Worm (Caenorhabditis elegans) whole organism, early embryonic: Measurements from ENCODE around the gene F53F4.12.

ENCODE experiments used
- B0310.2 ChIP-seq: sonication (generic microtip); optimal IDR thresholded peaks from 2 replicates; lab custom pipeline; 2016; ENCODE audit warnings: mild to moderate bottlenecking, missing genetic modification characterization, missing compliant biosample characterization
- F13C5.2 ChIP-seq: sonication (generic microtip); optimal IDR thresholded peaks from 2 replicates; lab custom pipeline; 2017; ENCODE audit warnings: mild to moderate bottlenecking, missing genetic modification characterization, inconsistent platforms, missing compliant biosample characterization
- aly-1 ChIP-seq: sonication (generic microtip); optimal IDR thresholded peaks from 2 replicates; lab custom pipeline; 2016; ENCODE audit warnings: missing genetic modification characterization, missing compliant biosample characterization
- ama-1 ChIP-seq: fragments of 150-350 bp; optimal IDR thresholded peaks from 2 replicates; lab custom pipeline; 2014
- ceh-13 ChIP-seq: fragments of 200-800 bp; sonication (Bioruptor generic); optimal IDR thresholded peaks from 2 replicates; lab custom pipeline; 2018; ENCODE audit warnings: mild to moderate bottlenecking, missing genetic modification characterization, missing compliant biosample characterization
- ceh-36 ChIP-seq: sonication (generic microtip); optimal IDR thresholded peaks from 2 replicates; lab custom pipeline; 2016; ENCODE audit warnings: missing genetic modification characterization, inconsistent platforms, missing compliant biosample characterization
- ets-7 ChIP-seq: sonication (generic microtip); optimal IDR thresholded peaks from 2 replicates; lab custom pipeline; 2016; ENCODE audit warnings: missing genotype, missing genetic modification characterization, missing compliant biosample characterization
- flt-1 ChIP-seq: fragments of 200-800 bp; sonication (Bioruptor generic); IDR thresholded peaks from 2 replicates; pipeline ENCODE4 v1.3.6; 2022; ENCODE audit warnings: missing genetic modification characterization, missing compliant biosample characterization
- hmbx-1 ChIP-seq: sonication (generic microtip); optimal IDR thresholded peaks from 2 replicates; lab custom pipeline; 2016; ENCODE audit warnings: mild to moderate bottlenecking, missing genetic modification characterization, missing compliant biosample characterization
- hmg-4 ChIP-seq: fragments of 200-800 bp; sonication (Bioruptor generic); optimal IDR thresholded peaks from 2 replicates; lab custom pipeline; 2018; ENCODE audit warnings: mild to moderate bottlenecking, missing genetic modification characterization, missing compliant biosample characterization
- hnd-1 ChIP-seq: sonication (generic microtip); optimal IDR thresholded peaks from 2 replicates; lab custom pipeline; 2016; ENCODE audit warnings: missing genetic modification characterization, missing compliant biosample characterization
- pes-1 ChIP-seq: fragments of 200-800 bp; sonication (Bioruptor generic); IDR thresholded peaks from 2 replicates; pipeline ENCODE4 v1.3.6; 2022; ENCODE audit warnings: missing genetic modification reagents, missing genetic modification characterization, missing compliant biosample characterization
- scrt-1 ChIP-seq: fragments of 200-800 bp; sonication (Bioruptor generic); IDR thresholded peaks from 2 replicates; pipeline ENCODE4 v1.3.6; 2022; ENCODE audit warnings: missing genetic modification characterization, missing compliant biosample characterization
- sea-1 ChIP-seq: fragments of 200-800 bp; sonication (Bioruptor generic); conservative IDR thresholded peaks from 2 replicates; pipeline ENCODE4 v1.3.6; 2022; ENCODE audit warnings: missing genetic modification characterization, missing compliant biosample characterization
- tbx-11 ChIP-seq: fragments of 200-800 bp; sonication (Bioruptor generic); IDR thresholded peaks from 2 replicates; pipeline ENCODE4 v1.3.6; 2022; ENCODE audit warnings: missing genetic modification characterization, missing compliant biosample characterization
- tbx-37 ChIP-seq: fragments of 200-800 bp; sonication (Bioruptor generic); conservative IDR thresholded peaks from 2 replicates; pipeline ENCODE4 v1.3.6; 2022; ENCODE audit warnings: missing genetic modification reagents, missing genetic modification characterization, missing compliant biosample characterization
- tra-4 ChIP-seq: sonication (generic microtip); optimal IDR thresholded peaks from 2 replicates; lab custom pipeline; 2017; ENCODE audit warnings: missing genetic modification characterization, missing compliant biosample characterization

The F53F4.12 gene

DNA sequence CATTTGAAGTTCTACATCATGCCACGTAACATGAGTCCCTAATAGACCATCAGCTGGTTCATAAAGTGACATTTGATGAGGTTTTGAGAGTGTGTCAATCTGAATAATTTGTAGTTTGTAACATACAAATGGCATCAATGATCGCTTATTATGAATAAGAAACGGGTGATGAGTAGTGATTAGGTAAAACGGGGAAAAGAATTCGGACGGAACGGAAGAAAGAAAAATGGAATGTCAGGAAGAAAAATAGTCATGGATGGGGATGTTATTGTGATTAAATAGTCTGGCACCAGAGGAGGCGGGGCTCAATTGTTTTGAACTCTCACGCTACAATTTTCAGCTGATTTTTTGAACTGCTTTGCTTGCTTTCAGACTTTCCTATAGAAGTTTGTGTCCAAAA lies 8.3 kb downstream of the F53F4.12 start, which contains the start of gene H37A05.2:
TSS of gene H37A05.2 (minus strand) at position 101 of the 400 bp plus-strand sequence.
- TF ChIP-seq hmbx-1 (tag; lab: Kevin White, UChicago) (no peak), ceh-36 (tag; lab: Kevin White, UChicago) (no peak), sea-1 (GFP tag; lab: Robert Waterston, UW) (no peak), scrt-1 (GFP tag; lab: Robert Waterston, UW) (no peak), hnd-1 (tag; lab: Kevin White, UChicago) (no peak), aly-1 (tag; lab: Kevin White, UChicago) (no peak), pes-1 (no peak), ama-1 (lab: Kevin White, UChicago) (no peak), B0310.2 (tag; lab: Kevin White, UChicago) (no peak), tbx-37 (GFP tag; lab: Robert Waterston, UW) (no peak), tra-4 (tag; lab: Kevin White, UChicago) (no peak), ceh-13 (GFP tag; lab: Kevin White, UChicago) (no peak)

- TF ChIP-seq ceh-13 (GFP tag; lab: Kevin White, UChicago) (no peak), tbx-11 (GFP tag; lab: Robert Waterston, UW) (no peak), aly-1 (tag; lab: Kevin White, UChicago) (no peak), scrt-1 (GFP tag; lab: Robert Waterston, UW) (no peak), sea-1 (GFP tag; lab: Robert Waterston, UW) (no peak), ceh-36 (tag; lab: Kevin White, UChicago) (no peak), B0310.2 (tag; lab: Kevin White, UChicago) (no peak), ets-7 (tag; lab: Kevin White, UChicago) (no peak)
Observed at ce11 chrV:13636411-13636810, 10.6 kb downstream of the F53F4.12 start.

- no peak for TF ChIP-seq flt-1
- TF ChIP-seq hnd-1 (tag; lab: Kevin White, UChicago): no peak
- no peak for TF ChIP-seq ama-1 (lab: Kevin White, UChicago)
- no peak for TF ChIP-seq pes-1
- no peak for TF ChIP-seq hmbx-1 (tag; lab: Kevin White, UChicago)
- no peak for TF ChIP-seq tra-4 (tag; lab: Kevin White, UChicago)
- no peak for TF ChIP-seq ceh-36 (tag; lab: Kevin White, UChicago)
- no peak for TF ChIP-seq aly-1 (tag; lab: Kevin White, UChicago)
- no peak for TF ChIP-seq ets-7 (tag; lab: Kevin White, UChicago)
- no peak for TF ChIP-seq scrt-1 (GFP tag; lab: Robert Waterston, UW)
- no peak for TF ChIP-seq B0310.2 (tag; lab: Kevin White, UChicago)
- TF ChIP-seq ceh-13 (GFP tag; lab: Kevin White, UChicago): no peak
- TF ChIP-seq hmg-4 (GFP tag; lab: Kevin White, UChicago): no peak
- no peak for TF ChIP-seq sea-1 (GFP tag; lab: Robert Waterston, UW)
- no peak for TF ChIP-seq F13C5.2 (tag; lab: Kevin White, UChicago)
- TF ChIP-seq tbx-37 (GFP tag; lab: Robert Waterston, UW): no peak
- TF ChIP-seq tbx-11 (GFP tag; lab: Robert Waterston, UW): no peak
Observed at ce11 chrV:13638040-13638439, 12.2 kb downstream of the F53F4.12 start.

DNA sequence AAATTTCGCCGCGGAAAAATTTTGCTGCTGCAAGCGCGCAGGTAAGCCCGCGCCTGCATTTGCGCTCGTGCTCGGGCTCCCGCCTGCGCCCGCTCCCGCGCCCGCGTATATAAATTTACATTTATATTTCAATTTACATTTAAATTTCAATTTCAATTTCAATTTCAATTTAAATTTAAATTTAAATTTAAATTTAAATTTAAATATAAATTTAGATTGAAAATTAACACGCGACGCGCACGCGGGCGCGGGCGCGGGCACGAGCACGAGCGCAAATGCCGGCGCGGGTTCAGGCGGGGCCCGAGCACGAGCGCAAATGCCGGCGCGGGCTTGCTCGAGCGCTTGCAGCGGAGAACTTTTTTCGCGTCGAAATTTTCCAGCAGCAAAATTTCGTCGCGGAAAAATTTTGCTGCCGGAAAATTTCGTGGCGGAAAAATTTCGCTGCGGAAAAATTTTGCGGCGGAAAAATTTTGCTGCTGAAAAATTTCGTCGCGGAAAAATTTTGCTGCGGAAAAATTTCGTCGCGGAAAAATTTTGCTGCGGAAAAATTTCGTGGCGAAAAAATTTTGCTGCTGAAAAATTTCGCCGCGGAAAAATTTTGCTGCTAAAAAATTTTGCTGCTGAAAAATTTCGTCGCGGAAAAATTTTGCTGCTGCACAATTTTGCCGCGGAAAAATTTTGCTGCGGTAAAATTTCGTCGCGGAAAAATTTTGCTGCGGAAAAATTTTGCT lies 20.2 kb downstream of the F53F4.12 start:
- TF ChIP-seq pes-1 (peak; percentile 75), scrt-1 (GFP tag; lab: Robert Waterston, UW) (0 out of 2 replicates have a peak, but pooled peaks have one; percentile 62), sea-1 (GFP tag; lab: Robert Waterston, UW) (peak; percentile 78), hmg-4 (GFP tag; lab: Kevin White, UChicago) (no peak), tbx-11 (GFP tag; lab: Robert Waterston, UW) (peak; percentile 42; the same call in 1 of the 2 replicates), flt-1 (peak; percentile 50; the same call in 1 of the 2 replicates)

- peak; percentile 14 for TF ChIP-seq aly-1 (tag; lab: Kevin White, UChicago)
- no peak for TF ChIP-seq ceh-36 (tag; lab: Kevin White, UChicago)
Observed at ce11 chrV:13647185-13647584, 21.3 kb downstream of the F53F4.12 start.

DNA sequence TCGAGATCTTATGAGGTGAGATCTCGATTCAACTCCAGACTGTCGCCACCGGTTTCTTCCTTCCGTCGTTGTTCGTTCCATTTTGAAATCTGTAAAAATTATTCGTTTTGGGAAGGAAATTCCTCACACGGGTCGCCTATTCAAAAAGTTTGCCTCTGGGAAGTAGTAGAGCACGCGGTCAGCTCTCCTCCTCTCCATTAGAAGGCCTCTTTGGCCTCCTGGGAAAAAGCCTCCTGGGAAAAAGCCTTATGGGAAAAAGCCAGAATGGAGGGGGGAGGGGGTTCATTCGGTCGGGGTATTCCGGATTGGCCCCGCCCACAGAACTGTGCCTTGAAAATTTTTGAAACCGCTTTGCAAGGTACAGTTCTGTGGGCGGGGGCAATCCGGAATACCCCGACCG lies 21.8 kb downstream of the F53F4.12 start:
- TF ChIP-seq flt-1 (no peak), pes-1 (peak; percentile 44; the same call in 1 of the 2 replicates), tbx-11 (GFP tag; lab: Robert Waterston, UW) (no peak), hmg-4 (GFP tag; lab: Kevin White, UChicago) (no peak)

- TF ChIP-seq hmg-4 (GFP tag; lab: Kevin White, UChicago) (peak; percentile 2), hmbx-1 (tag; lab: Kevin White, UChicago) (no peak)
Observed at ce11 chrV:13649730-13650349, 24.0 kb downstream of the F53F4.12 start, which contains the start of gene H37A05.4. Gene H37A05.4 (minus strand): TSS chrV:13649780.

ce11 chrV:13650800-13651199 lies 25.0 kb downstream of the F53F4.12 start:
- TF ChIP-seq hmbx-1 (tag; lab: Kevin White, UChicago) (no peak), ama-1 (lab: Kevin White, UChicago) (no peak), hnd-1 (tag; lab: Kevin White, UChicago) (no peak), pes-1 (no peak), tbx-11 (GFP tag; lab: Robert Waterston, UW) (no peak), ceh-36 (tag; lab: Kevin White, UChicago) (no peak), ets-7 (tag; lab: Kevin White, UChicago) (no peak), F13C5.2 (tag; lab: Kevin White, UChicago) (no peak), sea-1 (GFP tag; lab: Robert Waterston, UW) (no peak), tbx-37 (GFP tag; lab: Robert Waterston, UW) (no peak), aly-1 (tag; lab: Kevin White, UChicago) (no peak), scrt-1 (GFP tag; lab: Robert Waterston, UW) (no peak), B0310.2 (tag; lab: Kevin White, UChicago) (no peak), hmg-4 (GFP tag; lab: Kevin White, UChicago) (no peak), ceh-13 (GFP tag; lab: Kevin White, UChicago) (no peak), tra-4 (tag; lab: Kevin White, UChicago) (no peak), flt-1 (no peak)
